Worm (Caenorhabditis elegans) whole organism, dauer: ENCODE measurements around the gene Y37E11AM.2.

Source experiments
- unc-62 ChIP-seq: sonication (generic microtip); optimal IDR thresholded peaks from 2 replicates; lab custom pipeline; 2017; ENCODE audit warnings: missing biosample characterization, missing genetic modification reagents, missing genetic modification characterization

Gene Y37E11AM.2

DNA sequence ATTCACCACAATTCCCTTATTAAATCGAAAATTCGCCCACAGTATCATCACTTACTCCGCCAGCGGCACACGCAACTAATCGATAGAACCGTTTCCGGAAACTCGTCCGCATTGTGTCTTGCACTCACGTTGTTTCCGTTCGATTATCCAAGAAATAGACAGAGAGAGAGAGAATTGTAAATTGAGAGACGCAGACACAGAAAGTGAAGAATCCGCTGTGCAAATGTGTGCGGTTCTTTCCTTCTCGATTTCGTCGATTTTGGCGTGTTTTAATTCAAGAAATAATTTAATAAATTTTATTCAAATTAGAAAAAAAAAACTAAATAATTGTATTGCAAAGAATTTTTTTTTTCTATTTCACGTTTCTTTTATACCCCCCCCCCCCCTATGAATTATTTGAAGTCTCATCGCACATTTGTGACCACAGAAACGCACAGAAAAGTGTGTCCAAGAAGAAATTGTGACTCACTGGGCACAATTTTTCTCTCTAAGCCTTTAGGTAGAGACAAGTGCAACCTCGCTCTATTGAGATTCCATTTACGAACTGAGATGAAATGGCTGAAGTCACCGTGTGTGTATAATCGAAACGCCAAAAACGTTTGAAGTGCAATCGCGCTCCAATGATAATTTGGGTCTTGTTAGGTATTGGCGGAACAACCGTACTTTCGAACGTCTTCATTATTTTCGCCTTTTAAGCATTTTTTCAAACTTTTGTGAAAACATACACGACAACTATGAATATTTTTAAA is 13.6 kb upstream of the Y37E11AM.2 start, which contains the start of gene nape-2:
Gene nape-2 (minus strand): TSS at position 271 of the 749 bp plus-strand sequence.
- no peak for TF ChIP-seq unc-62

DNA sequence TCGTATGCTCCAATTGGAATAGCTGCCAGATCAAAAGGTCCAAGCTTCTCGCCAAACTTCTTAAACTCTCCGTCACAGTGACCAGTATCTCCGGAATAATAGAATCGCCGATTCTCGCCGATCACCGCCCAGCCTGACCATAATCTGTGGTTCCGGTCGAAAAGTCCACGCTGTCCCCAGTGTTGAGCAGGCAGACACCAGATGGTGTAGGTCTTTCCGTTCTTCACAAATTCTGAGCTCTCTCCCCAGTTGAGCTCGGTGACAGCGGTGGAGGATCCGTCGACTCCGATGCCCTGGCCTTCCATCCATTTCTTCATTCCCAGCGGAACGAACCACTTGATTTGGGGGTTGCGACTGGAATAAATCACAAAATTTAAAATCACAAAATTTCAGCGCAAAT is 11.0 kb upstream of the Y37E11AM.2 start:
- no peak for TF ChIP-seq unc-62

DNA sequence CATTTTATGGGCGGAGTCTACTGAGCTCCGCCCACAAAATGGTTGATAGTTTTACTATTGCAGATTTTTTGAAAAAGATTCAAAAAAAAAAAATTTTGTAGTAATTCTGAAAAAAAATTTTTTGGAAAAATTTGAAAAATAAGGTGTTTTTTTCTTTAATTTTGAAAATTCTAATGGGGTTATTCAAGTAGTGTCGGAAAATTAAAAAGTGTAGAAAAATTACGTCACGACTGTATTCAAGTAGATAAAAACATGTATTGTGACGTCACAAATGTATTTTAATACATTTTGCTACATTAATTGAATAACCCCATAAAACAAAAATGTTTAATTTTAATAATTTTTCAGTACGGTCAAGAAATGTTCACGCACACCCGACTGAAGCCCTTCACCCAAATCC is 8.0 kb upstream of the Y37E11AM.2 start:
- no peak for TF ChIP-seq unc-62

DNA sequence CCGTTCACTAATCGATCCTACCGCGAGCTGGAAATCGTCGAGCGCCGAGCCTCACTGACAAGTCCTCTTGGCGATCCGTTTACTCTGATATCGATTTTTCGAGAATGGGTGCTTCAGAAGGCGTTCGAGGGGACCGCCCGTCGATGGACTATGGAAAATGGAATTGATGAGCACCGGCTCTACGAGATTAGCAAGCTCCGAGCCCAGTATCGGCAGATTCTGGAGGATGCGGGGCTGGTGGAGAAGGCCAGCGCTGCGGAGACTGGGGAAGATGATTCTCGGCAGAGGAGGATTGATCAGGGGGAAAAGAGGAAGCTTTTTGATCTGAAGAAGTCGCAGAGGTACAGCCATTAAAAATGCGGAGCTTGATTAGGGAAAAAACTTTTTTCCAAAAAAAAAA is 6.2 kb upstream of the Y37E11AM.2 start:
- no peak for TF ChIP-seq unc-62

DNA sequence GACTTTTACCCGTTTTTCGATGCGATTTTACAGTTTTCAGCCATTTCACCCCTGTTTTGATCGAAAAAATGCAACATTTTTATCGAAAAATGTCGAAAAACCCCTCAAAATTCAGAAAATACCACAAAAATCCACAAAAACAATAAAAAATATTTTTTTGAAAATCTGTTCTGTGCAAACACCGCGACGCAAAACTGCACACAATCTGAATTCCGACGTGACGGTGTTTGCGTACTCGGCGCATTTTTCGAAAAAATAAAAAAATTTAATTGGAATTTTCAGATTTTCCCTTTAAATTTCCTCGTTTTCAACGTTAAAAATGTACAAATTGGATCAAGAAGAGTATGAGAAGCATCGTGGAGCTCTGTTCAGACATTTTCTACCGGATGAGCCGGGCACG is 584 bp upstream of the Y37E11AM.2 start, which contains the start of gene smgl-2:
Gene smgl-2 (plus strand): TSS at position 320 of the 400 bp plus-strand sequence.
- no peak for TF ChIP-seq unc-62

DNA sequence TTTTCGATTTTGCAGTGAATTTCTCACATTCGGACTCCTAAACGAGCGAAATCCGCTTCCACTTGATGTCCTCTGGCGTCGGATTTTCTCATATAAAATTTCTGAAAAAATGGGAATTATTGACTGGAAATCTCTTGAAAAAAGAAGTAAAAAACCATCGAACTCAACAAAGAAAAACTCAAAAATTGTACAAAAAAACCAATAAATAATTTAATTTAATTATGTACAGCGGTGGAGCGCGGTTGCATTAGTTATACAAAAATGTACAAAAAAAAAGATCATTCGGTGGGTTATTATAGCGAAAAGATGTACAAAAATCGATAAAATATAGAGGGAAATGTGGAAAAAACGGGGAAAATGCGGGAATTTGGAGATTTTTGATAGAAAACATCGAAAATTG is 2.6 kb downstream of the Y37E11AM.2 start, which contains the start of gene Y37E11AM.4:
Gene Y37E11AM.4 (minus strand): TSS at position 101 of the 400 bp plus-strand sequence.
- no peak for TF ChIP-seq unc-62

DNA sequence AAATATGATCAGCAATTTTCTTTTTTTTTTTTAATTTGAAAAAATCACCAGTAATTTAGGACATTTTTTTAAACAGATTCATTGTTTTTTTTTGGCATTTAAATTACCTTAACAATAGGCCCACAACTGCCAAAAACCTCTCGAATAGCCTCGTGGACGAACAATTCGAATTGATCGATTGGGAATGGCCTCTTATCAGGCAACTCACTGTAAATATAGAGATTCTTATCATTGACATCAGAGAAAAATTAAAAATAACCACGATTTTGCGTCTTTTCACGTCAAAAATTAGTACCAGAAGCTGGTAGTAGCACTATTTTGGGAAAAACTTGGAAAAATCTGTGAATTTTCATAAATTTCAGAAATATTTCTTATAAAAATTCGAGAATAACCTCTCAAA is 3.3 kb downstream of the Y37E11AM.2 start:
- TF ChIP-seq unc-62: no peak

DNA sequence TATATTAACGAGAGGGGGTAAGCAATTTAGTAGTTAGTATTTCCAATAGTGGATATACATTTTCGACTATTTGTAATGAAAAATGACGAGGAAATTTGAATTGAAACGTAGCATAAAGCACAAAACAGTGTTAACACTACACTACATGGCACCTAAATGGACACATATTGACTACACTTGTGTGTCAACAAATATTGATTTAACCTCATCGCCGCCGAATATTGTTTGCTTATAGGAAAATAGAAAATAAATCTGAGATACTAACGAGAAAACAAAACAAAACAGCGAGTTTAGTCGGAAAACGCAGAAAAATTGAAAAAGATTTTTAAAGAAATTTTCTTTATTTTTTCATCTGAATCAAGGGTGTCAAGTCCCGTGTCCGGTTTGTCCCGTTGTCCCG is 4.6 kb downstream of the Y37E11AM.2 start:
- TF ChIP-seq unc-62: no peak

DNA sequence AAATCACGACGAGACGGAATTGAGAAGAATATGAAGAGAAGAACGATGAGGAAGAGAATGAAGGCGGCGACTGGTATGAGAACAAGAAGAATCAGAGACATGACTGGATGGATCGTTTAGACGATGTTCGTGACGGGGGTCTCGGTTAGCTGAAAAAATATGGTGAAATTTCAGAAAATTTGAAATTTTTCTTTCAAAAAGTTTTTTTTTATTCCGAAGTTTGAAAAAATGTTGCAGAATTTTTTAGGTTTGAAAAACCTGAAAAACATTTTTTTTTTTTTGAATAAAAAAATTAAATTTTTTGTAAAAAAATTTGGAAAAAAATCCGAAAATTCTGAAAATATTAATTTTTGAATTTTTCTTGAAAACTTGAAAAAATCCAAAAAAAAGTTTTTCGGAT is 6.2 kb downstream of the Y37E11AM.2 start, which contains the start of gene Y37E11AM.3:
Gene Y37E11AM.3 (minus strand): TSS at position 101 of the 400 bp plus-strand sequence.
- no peak for TF ChIP-seq unc-62

DNA sequence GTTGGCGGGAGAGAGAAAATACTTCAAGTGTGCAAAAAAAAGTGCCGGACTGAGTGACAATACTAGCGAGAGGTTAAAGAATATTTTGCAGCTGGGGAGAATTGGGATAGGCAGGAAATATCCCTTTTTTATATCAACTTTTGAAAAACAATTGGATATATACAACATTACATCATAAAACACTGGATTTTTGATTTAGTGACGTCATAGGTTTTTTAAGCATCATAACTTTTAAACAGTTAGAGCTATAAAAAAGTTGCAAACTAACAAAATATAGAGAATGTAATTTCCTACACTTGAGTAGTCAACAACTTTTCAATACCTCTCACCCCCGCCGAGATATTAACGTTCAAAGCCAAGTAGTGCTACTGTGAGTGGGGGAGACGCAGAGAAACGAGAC is 14.5 kb downstream of the Y37E11AM.2 start:
- TF ChIP-seq unc-62: no peak

DNA sequence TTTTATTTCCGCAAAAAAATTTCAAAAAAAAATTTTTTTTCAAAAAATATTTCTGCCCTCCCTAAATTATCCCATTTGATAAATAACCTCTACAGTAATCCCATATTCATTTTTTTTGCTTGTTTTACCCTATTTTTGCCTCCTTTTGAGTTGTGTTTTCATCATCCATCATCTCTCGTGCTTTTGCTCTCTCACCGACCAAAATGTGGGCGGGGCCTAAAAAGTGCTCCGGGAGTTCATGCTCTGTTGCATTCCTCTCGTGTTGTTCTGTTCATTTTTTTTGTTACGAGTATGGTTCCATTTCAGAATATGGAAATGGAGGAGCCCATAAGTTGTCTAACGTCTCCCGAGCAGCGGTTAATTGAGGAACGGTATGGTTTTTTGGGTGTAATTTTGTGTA is 16.1 kb downstream of the Y37E11AM.2 start, which contains the start of gene Y37E11AL.1:
Gene Y37E11AL.1 (plus strand): TSS at position 301 of the 400 bp plus-strand sequence.
- TF ChIP-seq unc-62: no peak

DNA sequence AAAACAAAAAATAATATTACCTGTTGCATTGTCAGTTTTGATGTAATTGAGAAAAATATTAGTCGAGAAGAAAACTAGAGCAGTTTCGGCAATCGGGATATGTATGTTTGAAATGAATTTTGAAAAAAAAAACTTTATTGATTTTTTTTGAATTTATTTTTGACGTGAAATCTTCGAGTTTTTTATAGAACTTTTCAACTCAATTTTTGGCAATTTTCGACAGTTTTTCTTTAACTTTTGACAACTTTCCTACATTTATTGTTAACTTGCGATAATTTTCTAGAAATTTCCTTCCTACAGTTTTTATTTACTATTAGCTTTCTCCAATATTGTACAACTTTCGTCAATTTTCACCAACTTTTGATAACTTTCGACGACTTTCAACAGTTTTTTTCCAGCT is 23.4 kb downstream of the Y37E11AM.2 start, which contains the start of gene Y37E11AL.12:
Gene Y37E11AL.12 (minus strand): TSS at position 101 of the 400 bp plus-strand sequence.
- TF ChIP-seq unc-62: no peak

DNA sequence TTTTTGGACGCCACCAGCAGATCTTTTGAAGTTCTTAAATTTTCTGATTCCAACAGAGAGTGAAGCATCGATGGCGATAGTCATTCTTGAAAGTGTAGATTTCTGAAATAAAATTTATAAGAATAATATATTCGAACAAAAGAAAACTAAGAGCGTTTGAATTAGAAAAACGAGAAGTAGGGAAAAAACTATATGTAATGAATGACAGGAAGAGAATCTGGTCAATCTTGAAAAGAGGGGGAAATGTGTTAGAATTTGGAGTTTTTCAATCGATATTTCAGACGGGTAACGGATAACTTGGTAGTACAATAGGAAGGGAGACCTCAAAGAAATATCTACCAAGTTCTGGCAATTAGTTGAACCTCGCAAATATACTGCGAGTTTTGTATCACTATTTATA is 24.7 kb downstream of the Y37E11AM.2 start, which contains the start of gene Y37E11AL.9:
Gene Y37E11AL.9 (minus strand): TSS at position 101 of the 400 bp plus-strand sequence.
- TF ChIP-seq unc-62: no peak

DNA sequence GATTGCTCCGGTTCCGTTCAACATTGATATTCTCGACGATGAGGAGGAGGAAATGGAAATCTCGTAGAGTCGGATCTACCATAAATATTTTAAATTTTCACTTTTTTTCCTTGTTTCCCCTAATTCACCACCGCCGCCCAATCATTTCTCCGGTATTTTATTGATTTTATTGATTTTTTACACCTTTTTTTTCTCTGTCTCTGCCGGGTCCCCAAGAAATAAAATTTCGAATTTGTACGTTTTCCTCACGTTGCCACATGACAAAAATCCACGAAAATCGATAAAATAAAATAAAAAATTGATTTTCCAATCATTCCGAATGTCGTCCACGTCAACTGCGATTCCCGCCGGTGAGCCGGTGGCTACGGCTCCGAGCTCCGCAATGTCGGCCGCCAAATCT is 27.1 kb downstream of the Y37E11AM.2 start, which contains the start of gene Y37E11AL.2:
Gene Y37E11AL.2 (plus strand): TSS at position 301 of the 400 bp plus-strand sequence.
- TF ChIP-seq unc-62: no peak

DNA sequence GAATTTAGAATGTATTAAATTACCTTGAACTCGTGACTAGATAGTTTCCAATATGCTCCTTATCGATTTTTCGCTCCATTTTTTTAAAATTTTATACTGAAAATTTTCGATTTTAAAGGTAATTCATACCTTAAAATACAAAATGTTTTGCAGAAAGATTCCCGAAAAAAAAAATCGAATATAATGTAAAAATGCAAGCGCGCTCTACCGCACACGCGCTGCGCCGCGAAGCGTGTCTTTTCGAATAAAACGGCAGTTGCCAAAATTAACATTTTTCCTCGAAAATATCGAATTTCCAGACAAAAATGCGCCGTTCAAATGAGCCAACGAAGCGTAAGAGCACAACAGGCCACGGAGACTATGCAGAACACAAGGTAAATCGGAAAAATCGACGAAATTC is 30.6 kb downstream of the Y37E11AM.2 start, which contains the start of the genes taf-6.2 and Y37E11AL.3:
Gene taf-6.2 (minus strand): TSS at position 96 of the 400 bp plus-strand sequence.
Gene Y37E11AL.3 (plus strand): TSS at position 298 of the 400 bp plus-strand sequence.
- TF ChIP-seq unc-62: no peak

DNA sequence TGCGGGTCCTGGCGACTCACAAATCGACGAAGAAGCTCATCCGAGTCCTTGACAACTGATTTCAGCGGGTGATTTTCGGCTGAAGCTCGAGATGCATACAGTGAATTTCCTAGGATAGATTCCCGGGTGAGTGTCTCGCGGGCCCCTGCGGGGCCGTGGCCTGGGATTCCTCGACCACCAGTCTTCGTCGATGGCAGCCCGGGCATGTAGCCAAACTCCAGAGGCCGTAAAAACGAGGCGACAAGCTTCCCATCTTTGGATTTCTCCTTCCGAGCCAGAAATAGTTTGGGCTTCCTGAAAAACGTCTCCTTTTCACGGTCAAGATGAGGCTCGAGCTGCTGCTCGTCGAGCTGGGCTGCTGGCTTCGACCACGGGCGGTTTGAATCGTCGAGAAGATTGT is 37.2 kb downstream of the Y37E11AM.2 start:
- TF ChIP-seq unc-62: no peak

DNA sequence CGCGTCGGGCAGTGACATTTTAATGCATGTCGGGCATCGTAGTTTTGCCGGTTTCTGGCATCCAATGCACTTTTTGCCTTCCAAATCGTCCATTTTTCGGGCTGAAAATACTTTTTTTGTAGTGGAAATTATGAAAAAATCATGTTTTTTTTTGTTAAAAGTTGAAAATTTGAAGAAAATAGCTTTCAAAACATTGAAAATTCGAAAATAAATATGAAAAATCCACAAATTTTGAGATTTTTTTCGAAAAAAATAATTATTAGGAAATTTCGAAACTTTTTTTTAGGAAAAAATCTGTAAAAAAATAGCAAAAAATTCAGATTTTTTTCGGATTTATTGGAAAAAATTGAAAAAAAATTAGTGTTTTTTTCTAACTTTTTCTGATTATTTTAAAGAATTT is 38.5 kb downstream of the Y37E11AM.2 start, which contains the start of gene map-1:
Gene map-1 (minus strand): TSS at position 101 of the 400 bp plus-strand sequence.
- no peak for TF ChIP-seq unc-62

DNA sequence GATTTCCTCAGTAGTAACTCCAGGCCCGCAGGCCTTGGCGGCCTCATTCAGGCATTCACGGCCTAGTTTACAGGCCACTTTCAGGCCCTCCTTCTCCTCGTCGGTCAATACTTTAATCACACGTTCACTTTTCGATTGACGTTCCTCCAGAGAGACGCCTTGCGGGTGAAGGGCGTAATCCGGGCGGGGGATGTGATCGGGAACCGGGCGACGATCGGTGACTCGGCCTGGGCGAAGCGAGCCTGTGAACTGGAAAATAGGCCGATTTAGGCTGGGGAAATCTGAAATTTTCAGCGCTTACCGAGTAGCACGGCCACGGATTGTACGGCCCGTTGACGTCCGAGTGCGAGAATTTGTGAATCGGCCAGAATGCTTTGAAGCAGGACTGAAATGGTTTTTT is 39.0 kb downstream of the Y37E11AM.2 start:
- no peak for TF ChIP-seq unc-62
